Fruit fly (Drosophila melanogaster): ENCODE results near the gene Moca-cyp.

The Moca-cyp gene

dm6 chr3R:28305959-28306358 lies 34.2 kb upstream of the Moca-cyp start:
- TF ChIP-seq CG31627 (GFP tag; optimal IDR thresholded peaks at IDR 0.05) (no peak), Hr38 (GFP tag; optimal IDR thresholded peaks at IDR 0.05) (no peak), spab (GFP tag; optimal IDR thresholded peaks at IDR 0.05) (no peak), Met (GFP tag; optimal IDR thresholded peaks at IDR 0.05) (no peak), OdsH (GFP tag; optimal IDR thresholded peaks at IDR 0.05) (no peak), Eip78C (GFP tag) (no peak), CG32006 (GFP tag; optimal IDR thresholded peaks at IDR 0.05) (no peak), CG3919 (GFP tag; optimal IDR thresholded peaks at IDR 0.05) (no peak), CG11294 (GFP tag; IDR thresholded peaks at IDR 0.05) (no peak), Ets96B (tag; optimal IDR thresholded peaks at IDR 0.05) (no peak), esn (GFP tag; optimal IDR thresholded peaks at IDR 0.05) (no peak), vri (GFP tag; optimal IDR thresholded peaks at IDR 0.05) (no peak), CG16779 (tag; optimal IDR thresholded peaks at IDR 0.05) (no peak), CG8119 (GFP tag; IDR thresholded peaks at IDR 0.05) (no peak), CG6808 (GFP tag; optimal IDR thresholded peaks at IDR 0.05) (no peak), CG10631 (GFP tag; optimal IDR thresholded peaks at IDR 0.05) (no peak)

- no peak for TF ChIP-seq Hr39 (GFP tag; optimal IDR thresholded peaks at IDR 0.05)
- no peak for TF ChIP-seq CG8319 (GFP tag; optimal IDR thresholded peaks at IDR 0.05)
- peak; percentile 11 for TF ChIP-seq OdsH (GFP tag; optimal IDR thresholded peaks at IDR 0.05)
- TF ChIP-seq Ets21C (GFP tag; optimal IDR thresholded peaks at IDR 0.05) = no peak
- TF ChIP-seq Eip78C (GFP tag) = peak; percentile 49
- TF ChIP-seq CG7368 (GFP tag; optimal IDR thresholded peaks at IDR 0.05) = no peak
- 0 out of 2 replicates have a peak, but pooled peaks have one; percentile 19 for TF ChIP-seq CG11294 (GFP tag; IDR thresholded peaks at IDR 0.05)
- no peak for TF ChIP-seq Blimp-1 (GFP tag; optimal IDR thresholded peaks at IDR 0.05)
- TF ChIP-seq salr (GFP tag; optimal IDR thresholded peaks at IDR 0.05) = no peak
- peak; percentile 34 for TF ChIP-seq CG15336 (GFP tag; IDR thresholded peaks at IDR 0.05)
- no peak for TF ChIP-seq CG31627 (GFP tag; optimal IDR thresholded peaks at IDR 0.05)
- TF ChIP-seq CG9139 (GFP tag; optimal IDR thresholded peaks at IDR 0.05) = no peak
- no peak for TF ChIP-seq pdm3 (GFP tag; optimal IDR thresholded peaks at IDR 0.05)
- no peak for TF ChIP-seq Met (GFP tag; optimal IDR thresholded peaks at IDR 0.05)
- TF ChIP-seq acj6 (GFP tag; optimal IDR thresholded peaks at IDR 0.05) = no peak
- TF ChIP-seq Eip93F (GFP tag; optimal IDR thresholded peaks at IDR 0.05) = no peak
- no peak for TF ChIP-seq Smox (GFP tag; optimal IDR thresholded peaks at IDR 0.05)
- no peak for TF ChIP-seq dac (GFP tag; optimal IDR thresholded peaks at IDR 0.05)
- TF ChIP-seq CG6792 (GFP tag; optimal IDR thresholded peaks at IDR 0.05) = no peak
- TF ChIP-seq Eip75B (GFP tag; optimal IDR thresholded peaks at IDR 0.05) = no peak
- no peak for TF ChIP-seq Sox102F (GFP tag; optimal IDR thresholded peaks at IDR 0.05)
- TF ChIP-seq Sox15 (GFP tag; optimal IDR thresholded peaks at IDR 0.05) = no peak
- no peak for TF ChIP-seq fd85E (GFP tag; optimal IDR thresholded peaks at IDR 0.05)
- peak; percentile 25 for TF ChIP-seq svp (GFP tag)
- TF ChIP-seq achi (GFP tag; optimal IDR thresholded peaks at IDR 0.05) = peak; percentile 9
- no peak for TF ChIP-seq CG34406 (GFP tag; optimal IDR thresholded peaks at IDR 0.05)
- no peak for TF ChIP-seq esn (GFP tag; optimal IDR thresholded peaks at IDR 0.05)
- TF ChIP-seq lz (GFP tag; optimal IDR thresholded peaks at IDR 0.05) = no peak
- TF ChIP-seq CG11902 (GFP tag; optimal IDR thresholded peaks at IDR 0.05) = no peak
- no peak for TF ChIP-seq CG8632 (GFP tag; optimal IDR thresholded peaks at IDR 0.05)
- TF ChIP-seq CG3919 (GFP tag; optimal IDR thresholded peaks at IDR 0.05) = no peak
- TF ChIP-seq eg (GFP tag; IDR thresholded peaks at IDR 0.05) = peak; percentile 61; the same call in 2 of the 3 replicates
- TF ChIP-seq CG11762 (GFP tag; optimal IDR thresholded peaks at IDR 0.05; ENCODE audit: insufficient read depth) = no peak
- TF ChIP-seq CG6808 (GFP tag; optimal IDR thresholded peaks at IDR 0.05) = no peak
- TF ChIP-seq Hr38 (GFP tag; optimal IDR thresholded peaks at IDR 0.05) = no peak
- no peak for TF ChIP-seq vri (GFP tag; optimal IDR thresholded peaks at IDR 0.05)
- TF ChIP-seq spab (GFP tag; optimal IDR thresholded peaks at IDR 0.05) = no peak
- TF ChIP-seq fkh (GFP tag; optimal IDR thresholded peaks at IDR 0.05) = no peak
- TF ChIP-seq topi (GFP tag; optimal IDR thresholded peaks at IDR 0.05) = no peak
- TF ChIP-seq Gug (GFP tag; IDR thresholded peaks at IDR 0.05) = no peak
- TF ChIP-seq CG6276 (GFP tag; optimal IDR thresholded peaks at IDR 0.05) = peak; percentile 8
- no peak for TF ChIP-seq CG10669 (GFP tag; optimal IDR thresholded peaks at IDR 0.05)
- TF ChIP-seq CG4318 (GFP tag; optimal IDR thresholded peaks at IDR 0.05) = peak; percentile 19
- peak; percentile 56 for TF ChIP-seq CG32006 (GFP tag; optimal IDR thresholded peaks at IDR 0.05)
Measured at dm6 chr3R:28307926-28308746, 32.0 kb upstream of the Moca-cyp start.
